Worm (Caenorhabditis elegans) whole organism, L1 larva: ENCODE measurements around the gene C34B4.3.

ENCODE experiments used
- ama-1 ChIP-seq: fragments of 150-350 bp; optimal IDR thresholded peaks from 2 replicates; lab custom pipeline; 2014
- ceh-63 ChIP-seq: fragments of 200-800 bp; sonication (Bioruptor generic); optimal IDR thresholded peaks from 2 replicates; lab custom pipeline; 2018; ENCODE audit warnings: mild to moderate bottlenecking, missing genetic modification characterization, missing compliant biosample characterization
- dpl-1 ChIP-seq, 3 experiments: fragments of 150-350 bp in 2 of 3; sonication (generic microtip) in 1 of 3; optimal IDR thresholded peaks; 2 replicates each; lab custom pipeline; 2014 to 2017; ENCODE audit warnings: missing biosample characterization in 3 of 3, missing genetic modification characterization in 3 of 3, missing genetic modification reagents in 3 of 3
- elt-2 ChIP-seq: sonication (generic microtip); optimal IDR thresholded peaks from 2 replicates; lab custom pipeline; 2016; ENCODE audit warnings: missing genetic modification characterization, mild to moderate bottlenecking, inconsistent platforms, missing compliant biosample characterization, missing genetic modification reagents
- hpl-2 ChIP-seq: fragments of 150-350 bp; optimal IDR thresholded peaks from 2 replicates; lab custom pipeline; 2014; ENCODE audit warnings: missing biosample characterization, missing genetic modification reagents, missing genetic modification characterization
- jun-1 ChIP-seq: fragments of 150-350 bp; optimal IDR thresholded peaks from 2 replicates; lab custom pipeline; 2014; ENCODE audit warnings: missing biosample characterization, missing genetic modification reagents, missing genetic modification characterization
- nhr-90 ChIP-seq: sonication (generic microtip); optimal IDR thresholded peaks from 2 replicates; lab custom pipeline; 2016; ENCODE audit warnings: mild to moderate bottlenecking, missing genetic modification characterization, missing compliant biosample characterization; ENCODE audit not compliant: poor library complexity
- snpc-4 ChIP-seq: fragments of 150-350 bp; optimal IDR thresholded peaks from 2 replicates; lab custom pipeline; 2014; ENCODE audit warnings: missing biosample characterization, missing genetic modification characterization
- tbx-2 ChIP-seq: sonication (generic microtip); optimal IDR thresholded peaks from 2 replicates; lab custom pipeline; 2016; ENCODE audit warnings: missing genetic modification characterization, missing compliant biosample characterization
- unc-86 ChIP-seq: sonication (generic microtip); optimal IDR thresholded peaks from 2 replicates; lab custom pipeline; 2016; ENCODE audit warnings: missing genetic modification characterization, missing compliant biosample characterization
- vab-15 ChIP-seq: sonication (generic microtip); optimal IDR thresholded peaks from 2 replicates; lab custom pipeline; 2017; ENCODE audit warnings: missing genotype, mild to moderate bottlenecking, missing genetic modification characterization, missing compliant biosample characterization
- zag-1 ChIP-seq: fragments of 150-350 bp; optimal IDR thresholded peaks from 2 replicates; lab custom pipeline; 2014; ENCODE audit warnings: missing biosample characterization, missing genetic modification characterization

DNA sequence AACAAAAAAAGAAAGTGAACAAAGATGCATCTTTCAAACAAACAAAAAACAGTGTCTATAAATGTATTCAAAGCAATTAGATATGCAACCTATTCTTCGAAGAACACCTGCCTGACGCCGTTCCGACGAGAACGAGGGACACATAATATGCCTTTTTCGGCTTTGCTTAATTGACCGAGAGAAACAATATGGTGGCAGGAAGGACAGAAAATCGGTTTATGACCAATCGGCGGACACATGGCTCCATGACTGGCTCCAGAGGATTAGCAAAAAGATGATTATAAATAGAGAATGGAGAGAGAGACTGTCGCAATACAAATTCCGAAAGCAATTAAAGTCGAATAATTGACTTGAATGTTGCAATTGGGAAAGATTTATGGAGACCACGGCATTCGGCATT lies 52.7 kb downstream of the C34B4.3 start:
- TF ChIP-seq zag-1 (tag; lab: Kevin White, UChicago) (no peak), unc-86 (tag; lab: Kevin White, UChicago) (no peak), hpl-2 (GFP tag; lab: Kevin White, UChicago) (no peak), tbx-2 (tag; lab: Kevin White, UChicago) (no peak), snpc-4 (tag; lab: Kevin White, UChicago) (no peak), jun-1 (no peak), ama-1 (lab: Kevin White, UChicago) (no peak), elt-2 (tag; lab: Kevin White, UChicago) (no peak), ceh-63 (GFP tag; lab: Kevin White, UChicago) (no peak), dpl-1 (GFP tag; optimal IDR thresholded peaks at IDR 0.05; lab: Kevin White, UChicago) (no peak), vab-15 (tag; lab: Kevin White, UChicago) (no peak), nhr-90 (tag; lab: Kevin White, UChicago) (no peak)
